Worm (Caenorhabditis elegans) whole organism, L4 larva: Measurements from ENCODE around the gene gpa-10.
A peak's percentile ranks its signal among the peaks of the same experiment; 100 is the strongest.

Experiments used
- F10B5.3 ChIP-seq: sonication (generic microtip); optimal IDR thresholded peaks from 2 replicates; lab custom pipeline; 2016; ENCODE audit warnings: mild to moderate bottlenecking, missing genetic modification characterization, missing compliant biosample characterization
- aha-1 ChIP-seq: fragments of 150-350 bp; peaks from one replicate; lab custom pipeline; 2014; ENCODE audit warnings: missing biosample characterization, missing genetic modification characterization
- ceh-62 ChIP-seq: sonication (generic microtip); optimal IDR thresholded peaks from 2 replicates; lab custom pipeline; 2017; ENCODE audit warnings: missing biosample characterization, missing genetic modification characterization
- mep-1 ChIP-seq: fragments of 150-350 bp; sonication (generic microtip); optimal IDR thresholded peaks from 3 replicates; lab custom pipeline; 2014; ENCODE audit warnings: missing biosample characterization, missing genetic modification characterization
- mxl-3 ChIP-seq: fragments of 200-800 bp; sonication (Bioruptor generic); optimal IDR thresholded peaks from 2 replicates; lab custom pipeline; 2018; ENCODE audit warnings: mild to moderate bottlenecking, missing genetic modification characterization, missing compliant biosample characterization
- nhr-10 ChIP-seq: fragments of 150-350 bp; optimal IDR thresholded peaks from 2 replicates; lab custom pipeline; 2014; ENCODE audit warnings: missing biosample characterization, missing genetic modification characterization
- nhr-11 ChIP-seq: fragments of 150-350 bp; optimal IDR thresholded peaks from 2 replicates; lab custom pipeline; 2014; ENCODE audit warnings: missing biosample characterization, missing genetic modification characterization
- nhr-25 ChIP-seq: sonication (generic microtip); optimal IDR thresholded peaks from 2 replicates; lab custom pipeline; 2017; ENCODE audit warnings: missing genetic modification characterization, mild to moderate bottlenecking, missing compliant biosample characterization, antibody characterized with exemption, moderate library complexity, borderline replicate concordance; ENCODE audit not compliant: insufficient read depth
- unc-39 ChIP-seq: sonication (generic microtip); optimal IDR thresholded peaks from 2 replicates; lab custom pipeline; 2017; ENCODE audit warnings: missing biosample characterization, missing genetic modification characterization
- zip-11 ChIP-seq: fragments of 200-800 bp; sonication (Bioruptor generic); IDR thresholded peaks from 2 replicates; pipeline ENCODE4 v1.3.6; 2022; ENCODE audit warnings: missing genetic modification characterization, missing compliant biosample characterization
- ztf-11 ChIP-seq: fragments of 150-350 bp; optimal IDR thresholded peaks from 2 replicates; lab custom pipeline; 2014; ENCODE audit warnings: missing biosample characterization, missing genetic modification characterization

ce11 chrV:6885070-6885469, 30.5 kb upstream of the gpa-10 start:
- TF ChIP-seq nhr-11 (tag; lab: Kevin White, UChicago) (no peak), mxl-3 (GFP tag; lab: Kevin White, UChicago) (no peak), ztf-11 (tag; lab: Kevin White, UChicago) (no peak), nhr-10 (tag; lab: Kevin White, UChicago) (no peak), zip-11 (GFP tag; lab: Robert Waterston, UW) (no peak), mep-1 (no peak), ceh-62 (tag; lab: Kevin White, UChicago) (no peak), nhr-25 (no peak), F10B5.3 (no peak), unc-39 (tag; lab: Kevin White, UChicago) (no peak), aha-1 (peak; percentile 94)
